Worm (Caenorhabditis elegans): Measurements from ENCODE around the gene bath-42.
A peak's percentile ranks its signal among the peaks of the same experiment; 100 is the strongest.

Gene bath-42

DNA sequence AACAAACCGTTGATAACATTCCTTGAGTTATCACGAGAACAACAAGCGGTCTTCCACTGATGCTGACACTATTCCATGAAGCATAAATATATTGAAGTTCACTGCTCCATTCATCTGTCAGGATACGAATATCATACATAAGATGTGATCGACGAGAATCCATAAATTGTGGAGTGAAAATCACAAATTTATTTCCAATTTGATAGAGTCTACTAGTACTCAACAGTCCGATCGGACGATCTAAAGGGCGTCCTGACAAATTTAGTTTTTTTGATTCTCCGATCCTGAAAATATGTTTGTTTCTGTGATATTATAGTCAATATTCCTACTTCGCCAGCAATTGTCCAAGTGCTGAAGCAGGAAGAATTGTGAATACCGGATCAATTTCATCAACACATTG, 21.0 kb downstream of the bath-42 start:
- TF ChIP-seq cnd-1 (tag; optimal IDR thresholded peaks at IDR 0.05) (no peak), pha-4 (tag; optimal IDR thresholded peaks at IDR 0.05) (no peak), nhr-28 (tag; optimal IDR thresholded peaks at IDR 0.05) (no peak), hlh-1 (tag; optimal IDR thresholded peaks at IDR 0.05) (no peak), bed-3 (GFP tag; optimal IDR thresholded peaks at IDR 0.05) (no peak), nhr-237 (tag; optimal IDR thresholded peaks at IDR 0.05) (no peak), M03D4.4 (tag; optimal IDR thresholded peaks at IDR 0.05) (no peak), lsy-2 (tag; optimal IDR thresholded peaks at IDR 0.05) (no peak), blmp-1 (tag; optimal IDR thresholded peaks at IDR 0.05) (no peak), flh-1 (GFP tag; optimal IDR thresholded peaks at IDR 0.05) (no peak), nhr-12 (tag; optimal IDR thresholded peaks at IDR 0.05) (no peak), drap-1 (GFP tag; optimal IDR thresholded peaks at IDR 0.05) (no peak), unc-62 (GFP tag; optimal IDR thresholded peaks at IDR 0.05) (no peak)

DNA sequence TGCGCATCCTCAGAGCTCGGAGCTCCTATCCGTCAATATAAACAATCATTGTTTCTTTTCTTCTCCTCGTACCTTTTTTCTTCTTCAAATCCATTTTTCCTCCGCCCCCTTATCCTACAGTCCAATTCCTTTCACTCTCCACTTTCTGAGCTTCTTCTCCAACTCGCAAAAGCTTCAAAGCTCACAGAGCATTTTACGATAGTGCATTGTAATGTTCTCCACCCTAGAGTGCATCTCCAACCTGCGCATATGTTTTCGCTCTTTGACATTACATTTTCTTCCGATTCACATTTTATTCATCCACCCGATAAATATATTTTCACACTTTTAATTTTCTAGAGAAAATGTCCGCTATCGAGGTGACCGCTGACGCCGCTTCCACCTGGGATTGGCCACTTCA, 25.4 kb downstream of the bath-42 start, which contains the start of gene hsp-12.2:
hsp-12.2 (plus strand) TSS at position 301 of the 400 bp plus-strand sequence.
- TF ChIP-seq hlh-1 (tag; optimal IDR thresholded peaks at IDR 0.05) = peak; percentile 64
- no peak for TF ChIP-seq mls-2 (tag; optimal IDR thresholded peaks at IDR 0.05)
- peak; percentile 23 for TF ChIP-seq nhr-237 (tag; optimal IDR thresholded peaks at IDR 0.05)

DNA sequence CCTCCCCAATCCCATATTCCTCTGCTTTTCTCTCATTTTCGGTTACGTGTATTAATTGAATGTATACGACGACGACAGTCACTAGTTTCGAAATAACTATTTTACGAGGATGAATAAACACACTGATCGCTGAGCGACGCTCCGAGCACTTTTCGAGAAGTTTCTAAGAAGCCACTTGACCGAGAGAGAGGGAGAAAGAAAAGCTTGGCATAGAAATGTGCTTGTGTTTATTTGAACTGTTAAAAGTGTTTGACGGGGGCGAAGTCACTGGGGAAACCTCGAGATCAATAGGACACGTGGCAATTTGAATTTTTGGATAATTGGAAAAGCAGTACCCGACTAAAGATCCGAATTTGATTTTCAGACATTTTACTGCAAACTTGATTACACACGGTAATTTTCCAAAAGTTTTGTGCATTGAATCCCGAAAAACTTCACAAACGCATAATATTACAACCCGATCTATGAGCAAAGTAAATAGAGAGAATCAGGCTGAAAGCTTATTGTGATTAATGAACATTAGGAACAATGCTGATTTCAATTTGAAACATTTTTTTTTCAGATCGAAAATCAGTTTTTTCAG, 26.6 kb downstream of the bath-42 start:
- TF ChIP-seq elt-3 (tag; optimal IDR thresholded peaks at IDR 0.05) = no peak
- no peak for TF ChIP-seq nhr-12 (tag; optimal IDR thresholded peaks at IDR 0.05)
- no peak for TF ChIP-seq snpc-4 (tag; optimal IDR thresholded peaks at IDR 0.05)
- peak; percentile 68 for TF ChIP-seq pha-4 (tag; optimal IDR thresholded peaks at IDR 0.05)
- TF ChIP-seq zip-8 (tag; optimal IDR thresholded peaks at IDR 0.05) = no peak
- no peak for TF ChIP-seq drap-1 (GFP tag; optimal IDR thresholded peaks at IDR 0.05)
- no peak for TF ChIP-seq ztf-11 (tag; optimal IDR thresholded peaks at IDR 0.05)
- TF ChIP-seq elt-1 (tag; optimal IDR thresholded peaks at IDR 0.05; ENCODE audit: borderline replicate concordance, insufficient read depth) = no peak

DNA sequence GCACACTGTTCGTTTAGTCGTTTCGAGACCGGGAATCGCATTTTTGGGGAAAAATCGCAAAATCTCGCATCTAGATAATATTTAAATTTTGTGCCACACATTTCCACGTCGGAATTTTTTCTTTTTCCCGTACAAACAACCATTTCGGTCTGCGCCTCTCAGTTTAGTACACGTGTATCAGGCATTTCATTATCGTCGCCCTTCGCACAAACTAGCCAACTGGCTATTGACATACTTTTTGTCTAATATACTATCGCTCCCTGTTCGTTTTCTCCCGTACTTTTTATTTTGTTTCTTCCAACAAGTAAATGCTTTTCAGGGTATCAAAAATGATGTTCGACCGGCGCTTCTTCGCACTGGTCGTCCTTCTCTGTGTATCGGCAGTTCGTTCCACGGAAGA, 29.8 kb downstream of the bath-42 start, which contains the start of gene C14B9.2:
C14B9.2 (plus strand) TSS at position 320 of the 400 bp plus-strand sequence.
- TF ChIP-seq lin-32 (GFP tag; optimal IDR thresholded peaks at IDR 0.05) (no peak), mls-2 (tag; optimal IDR thresholded peaks at IDR 0.05) (no peak), flh-1 (GFP tag; optimal IDR thresholded peaks at IDR 0.05) (no peak), unc-62 (GFP tag; optimal IDR thresholded peaks at IDR 0.05) (no peak), ceh-43 (GFP tag; optimal IDR thresholded peaks at IDR 0.05) (no peak), sptf-1 (tag; optimal IDR thresholded peaks at IDR 0.05) (no peak), bed-3 (GFP tag; optimal IDR thresholded peaks at IDR 0.05) (no peak), mep-1 (tag; optimal IDR thresholded peaks at IDR 0.05) (no peak), ces-1 (GFP tag; optimal IDR thresholded peaks at IDR 0.05) (no peak), M03D4.4 (tag; optimal IDR thresholded peaks at IDR 0.05) (no peak), unc-120 (tag; optimal IDR thresholded peaks at IDR 0.05; ENCODE audit: poor library complexity, severe bottlenecking) (no peak), nhr-76 (tag; optimal IDR thresholded peaks at IDR 0.05) (no peak), ceh-39 (tag; optimal IDR thresholded peaks at IDR 0.05) (no peak), nhr-12 (tag; optimal IDR thresholded peaks at IDR 0.05) (no peak), lsy-2 (tag; optimal IDR thresholded peaks at IDR 0.05) (no peak), blmp-1 (tag; optimal IDR thresholded peaks at IDR 0.05) (no peak), zip-8 (tag; optimal IDR thresholded peaks at IDR 0.05) (no peak), nhr-28 (tag; optimal IDR thresholded peaks at IDR 0.05) (no peak)

DNA sequence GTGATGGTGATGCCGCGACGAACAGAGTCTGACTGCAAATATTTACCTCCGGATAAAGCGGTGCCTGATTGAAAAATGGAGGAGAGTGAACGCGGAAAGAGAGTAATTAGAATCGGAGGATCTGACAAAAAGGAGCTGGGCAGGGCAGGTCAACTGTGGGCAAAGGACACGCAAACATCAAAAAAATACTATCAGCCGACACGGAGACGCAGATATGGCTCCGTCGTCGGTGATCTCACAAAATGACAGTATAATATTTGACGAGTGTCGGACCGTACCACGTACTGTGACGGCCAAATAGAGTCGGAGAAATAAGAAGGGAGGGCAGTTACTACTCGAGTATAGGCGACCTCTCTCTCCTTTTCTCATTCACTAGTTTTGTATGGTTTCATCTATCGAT, 30.7 kb downstream of the bath-42 start:
- TF ChIP-seq pha-4 (tag; optimal IDR thresholded peaks at IDR 0.05) = peak; percentile 37
- no peak for TF ChIP-seq ceh-83 (GFP tag; optimal IDR thresholded peaks at IDR 0.05)
- no peak for TF ChIP-seq unc-39 (tag; optimal IDR thresholded peaks at IDR 0.05)
- no peak for TF ChIP-seq lin-13 (tag; optimal IDR thresholded peaks at IDR 0.05)
- peak; percentile 78 for TF ChIP-seq nhr-2 (tag; optimal IDR thresholded peaks at IDR 0.05)
- no peak for TF ChIP-seq nhr-237 (tag; optimal IDR thresholded peaks at IDR 0.05)

All from whole organism, mixed stage, embryonic.